Worm (Caenorhabditis elegans): ENCODE results near the gene mrps-25.

ce11 chrIV:1104518-1104917 lies 47.8 kb downstream of the mrps-25 start, which contains the start of the genes C44B12.9 and C44B12.3:
- TF ChIP-seq Y5F2A.4 (GFP tag; optimal IDR thresholded peaks at IDR 0.05) (no peak), hif-1 (tag; optimal IDR thresholded peaks at IDR 0.05) (no peak), nhr-11 (tag; optimal IDR thresholded peaks at IDR 0.05) (no peak), sdz-12 (GFP tag; optimal IDR thresholded peaks at IDR 0.05) (no peak), fkh-10 (GFP tag; optimal IDR thresholded peaks at IDR 0.05) (no peak), attf-4 (tag; optimal IDR thresholded peaks at IDR 0.05) (no peak), nhr-77 (tag; optimal IDR thresholded peaks at IDR 0.05) (no peak), lin-29 (GFP tag; IDR thresholded peaks at IDR 0.05) (no peak), unc-39 (tag; optimal IDR thresholded peaks at IDR 0.05) (no peak), nhr-237 (tag; optimal IDR thresholded peaks at IDR 0.05) (no peak)
